Fruit fly (Drosophila melanogaster): ENCODE data around the gene GNBP3.

GNBP3 gene

dm6 chr3L:9004788-9005246 is 50.0 kb downstream of the GNBP3 start, which contains the start of gene Doc3:
Gene Doc3 (plus strand): TSS chr3L:9005196.
- TF ChIP-seq pad (GFP tag; optimal IDR thresholded peaks at IDR 0.05) (no peak), CG5204 (GFP tag; optimal IDR thresholded peaks at IDR 0.05) (no peak), tj (GFP tag; optimal IDR thresholded peaks at IDR 0.05) (no peak), ovo (GFP tag; optimal IDR thresholded peaks at IDR 0.05) (no peak), kay (GFP tag; ENCODE audit: borderline replicate concordance) (no peak), CG11617 (GFP tag; optimal IDR thresholded peaks at IDR 0.05) (no peak), CG7101 (tag; optimal IDR thresholded peaks at IDR 0.05) (no peak), cic (GFP tag; optimal IDR thresholded peaks at IDR 0.05) (no peak)

All from whole organism, adult.